Fruit fly (Drosophila melanogaster) whole organism, wandering third instar larva: Measurements from ENCODE around the gene Psa.

Experiments used
- Abd-B ChIP-seq: fragments of >200 bp; optimal IDR thresholded peaks from 2 replicates; lab custom pipeline; 2017; ENCODE audit warnings: missing biosample characterization, missing genetic modification characterization
- Dif ChIP-seq: fragments of 200-275, 200-300 bp; sonication (Bioruptor generic); optimal IDR thresholded peaks from 2 replicates; lab custom pipeline; 2018; ENCODE audit warnings: missing biosample characterization, missing genetic modification characterization; ENCODE audit not compliant: partially characterized antibody
- Hr78 ChIP-seq: fragments of >200 bp; optimal IDR thresholded peaks from 2 replicates; lab custom pipeline; 2017; ENCODE audit warnings: missing biosample characterization, missing genetic modification characterization
- Rel ChIP-seq, 2 experiments: fragments of 200-800 bp; sonication (Bioruptor generic) in 1 of 2; optimal IDR thresholded peaks; 2 replicates in 1 of 2; 3 replicates in 1 of 2; lab custom pipeline; 2016 to 2019; ENCODE audit warnings: mild to moderate bottlenecking in 2 of 2, missing biosample characterization in 2 of 2, missing genetic modification characterization in 2 of 2, moderate library complexity in 1 of 2
- Sp1 ChIP-seq: fragments of 200-800 bp; sonication (Bioruptor generic); optimal IDR thresholded peaks from 3 replicates; lab custom pipeline; 2019; ENCODE audit warnings: missing biosample characterization, mild to moderate bottlenecking, missing genetic modification characterization, moderate library complexity
- br ChIP-seq: fragments of 200-800 bp; sonication (Bioruptor generic); optimal IDR thresholded peaks from 2 replicates; lab custom pipeline; 2016; ENCODE audit warnings: missing biosample characterization, missing genetic modification characterization
- fru ChIP-seq: fragments of 200-800 bp; sonication (Bioruptor generic); optimal IDR thresholded peaks from 3 replicates; lab custom pipeline; 2016; ENCODE audit warnings: missing biosample characterization, mild to moderate bottlenecking, missing genetic modification characterization
- h ChIP-seq: fragments of 200-800 bp; sonication (Bioruptor generic); optimal IDR thresholded peaks from 3 replicates; lab custom pipeline; 2016; ENCODE audit warnings: missing biosample characterization, mild to moderate bottlenecking, missing genetic modification characterization
- rgr ChIP-seq: fragments of 200-800 bp; sonication (Bioruptor generic); optimal IDR thresholded peaks from 3 replicates; lab custom pipeline; 2016; ENCODE audit warnings: missing biosample characterization, mild to moderate bottlenecking, missing genetic modification characterization

- TF ChIP-seq Sp1 (GFP tag; lab: Kevin White, UChicago), result no peak
- no peak for TF ChIP-seq Dif (GFP tag; lab: Kevin White, UChicago)
- no peak for TF ChIP-seq Hr78
- no peak for TF ChIP-seq br (GFP tag; lab: Kevin White, UChicago)
- TF ChIP-seq Rel (GFP tag; optimal IDR thresholded peaks at IDR 0.05; lab: Kevin White, UChicago), result no peak
- TF ChIP-seq Rel (tag; optimal IDR thresholded peaks at IDR 0.05; lab: Kevin White, UChicago), result no peak
- TF ChIP-seq h, result peak; percentile 20
- TF ChIP-seq fru (GFP tag; lab: Kevin White, UChicago), result no peak
- no peak for TF ChIP-seq rgr (GFP tag; lab: Kevin White, UChicago)
- no peak for TF ChIP-seq Abd-B
These were observed 17.9 kb upstream of the Psa start for dm6 chr3L:1484747-1485146.
